Worm (Caenorhabditis elegans): Measurements from ENCODE around the gene rpl-7A.

The rpl-7A gene

ce11 chrIV:4406054-4406539 lies 15.7 kb upstream of the rpl-7A start:
- TF ChIP-seq mef-2 (tag; optimal IDR thresholded peaks at IDR 0.05) (peak; percentile 12), unc-98 (GFP tag; IDR thresholded peaks at IDR 0.05) (no peak), pag-3 (tag; optimal IDR thresholded peaks at IDR 0.05; ENCODE audit: borderline replicate concordance, insufficient read depth) (no peak), C04F5.9 (tag; optimal IDR thresholded peaks at IDR 0.05) (no peak), isw-1 (GFP tag; IDR thresholded peaks at IDR 0.05) (peak; percentile 64), lin-35 (GFP tag; optimal IDR thresholded peaks at IDR 0.05) (peak; percentile 81 to 86), unc-130 (tag; optimal IDR thresholded peaks at IDR 0.05) (peak; percentile 81), ceh-82 (tag; optimal IDR thresholded peaks at IDR 0.05) (peak; percentile 16 to 77 (median 61)), lin-39 (tag; optimal IDR thresholded peaks at IDR 0.05) (no peak), unc-30 (tag; optimal IDR thresholded peaks at IDR 0.05) (no peak), fkh-10 (GFP tag; optimal IDR thresholded peaks at IDR 0.05) (peak; percentile 47), snpc-4 (tag; optimal IDR thresholded peaks at IDR 0.05) (peak; percentile 26), ceh-90 (tag; optimal IDR thresholded peaks at IDR 0.05) (no peak), ztf-4 (tag; optimal IDR thresholded peaks at IDR 0.05) (no peak), lin-15B (tag; optimal IDR thresholded peaks at IDR 0.05) (peak; percentile 73), blmp-1 (tag; optimal IDR thresholded peaks at IDR 0.05) (peak; percentile 38), nhr-237 (tag; optimal IDR thresholded peaks at IDR 0.05) (no peak), nhr-28 (tag; optimal IDR thresholded peaks at IDR 0.05) (no peak), jun-1 (tag; optimal IDR thresholded peaks at IDR 0.05) (no peak), nhr-77 (tag; optimal IDR thresholded peaks at IDR 0.05) (peak; percentile 52), hlh-4 (tag; optimal IDR thresholded peaks at IDR 0.05) (no peak), fos-1 (tag; optimal IDR thresholded peaks at IDR 0.05) (peak; percentile 54), sptf-1 (tag; optimal IDR thresholded peaks at IDR 0.05) (no peak), ceh-8 (GFP tag; optimal IDR thresholded peaks at IDR 0.05) (no peak), zag-1 (tag; optimal IDR thresholded peaks at IDR 0.05) (peak; percentile 1), nhr-90 (tag; optimal IDR thresholded peaks at IDR 0.05; ENCODE audit: poor library complexity) (peak; percentile 42), rnt-1 (tag; optimal IDR thresholded peaks at IDR 0.05) (peak; percentile 60), ztf-11 (tag; optimal IDR thresholded peaks at IDR 0.05) (peak in 1 of 2 experiments; percentile 41), tlp-1 (tag; optimal IDR thresholded peaks at IDR 0.05) (no peak), lin-13 (GFP tag; optimal IDR thresholded peaks at IDR 0.05) (peak; percentile 77), ceh-63 (GFP tag; optimal IDR thresholded peaks at IDR 0.05) (no peak), efl-1 (optimal IDR thresholded peaks at IDR 0.05) (peak; percentile 71 to 82), efl-1 (GFP tag; optimal IDR thresholded peaks at IDR 0.05 in 1 of 2) (peak; percentile 76 to 97), elt-3 (tag; optimal IDR thresholded peaks at IDR 0.05) (peak in 1 of 6 experiments; percentile 49), tbx-2 (tag; optimal IDR thresholded peaks at IDR 0.05) (peak; percentile 72), lin-14 (GFP tag; optimal IDR thresholded peaks at IDR 0.05) (peak; percentile 92), mep-1 (tag; optimal IDR thresholded peaks at IDR 0.05) (peak; percentile 51), ceh-88 (GFP tag; IDR thresholded peaks at IDR 0.05) (no peak), sup-37 (GFP tag; optimal IDR thresholded peaks at IDR 0.05) (peak; percentile 7), nhr-85 (tag) (peak; percentile 91), lir-3 (tag; optimal IDR thresholded peaks at IDR 0.05; ENCODE audit: poor library complexity) (peak; percentile 41), xbp-1 (tag; optimal IDR thresholded peaks at IDR 0.05) (peak; percentile 78), nhr-20 (tag; optimal IDR thresholded peaks at IDR 0.05) (peak; percentile 75), ets-5 (GFP tag; IDR thresholded peaks at IDR 0.05) (no peak), ama-1 (optimal IDR thresholded peaks at IDR 0.05) (peak; percentile 27), nhr-47 (tag; optimal IDR thresholded peaks at IDR 0.05) (peak; percentile 78), mdl-1 (tag; optimal IDR thresholded peaks at IDR 0.05) (peak in 1 of 2 experiments; percentile 55), hpl-2 (GFP tag; optimal IDR thresholded peaks at IDR 0.05) (no peak), grh-1 (GFP tag; IDR thresholded peaks at IDR 0.05) (peak; percentile 66; the same call in 1 of the 2 replicates), elt-2 (tag; optimal IDR thresholded peaks at IDR 0.05) (peak; percentile 64), nhr-12 (tag; optimal IDR thresholded peaks at IDR 0.05) (no peak), nhr-11 (tag; optimal IDR thresholded peaks at IDR 0.05) (no peak), C16A3.4 (tag; optimal IDR thresholded peaks at IDR 0.05) (peak; percentile 61), fkh-8 (tag; optimal IDR thresholded peaks at IDR 0.05) (peak; percentile 83)

Measured in whole organism, L1 larva.